Worm (Caenorhabditis elegans): ENCODE data around the gene M04B2.6.

DNA sequence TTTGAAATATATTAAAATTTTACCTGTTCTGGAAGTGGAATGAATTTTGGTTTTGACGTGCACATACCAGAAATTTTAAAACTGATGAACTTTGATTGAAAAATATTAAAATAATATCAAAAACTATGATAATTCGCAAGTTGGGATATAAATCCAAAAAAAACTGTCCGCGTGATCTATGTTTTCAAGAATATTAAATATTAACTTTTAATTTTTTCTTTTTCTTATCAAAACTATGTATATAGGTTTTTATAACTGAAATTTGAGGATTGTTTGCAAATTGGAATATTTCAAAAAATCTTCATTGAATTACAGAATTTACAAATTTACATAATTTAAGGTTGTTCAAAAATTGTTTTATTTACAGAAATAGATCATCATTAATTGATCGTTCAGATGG, 45.4 kb downstream of the M04B2.6 start, which contains the start of gene C10C6.3:
- TF ChIP-seq Y79H2A.3 (GFP tag; conservative IDR thresholded peaks at IDR 0.05) (no peak), snpc-4 (GFP tag; optimal IDR thresholded peaks at IDR 0.05) (no peak), snpc-4 (tag; optimal IDR thresholded peaks at IDR 0.05) (no peak), ama-1 (optimal IDR thresholded peaks at IDR 0.05) (no peak), ama-1 (GFP tag; optimal IDR thresholded peaks at IDR 0.05) (no peak), efl-1 (GFP tag; optimal IDR thresholded peaks at IDR 0.05) (no peak), nfya-1 (tag; optimal IDR thresholded peaks at IDR 0.05; ENCODE audit: borderline replicate concordance, insufficient read depth) (no peak), ceh-58 (GFP tag; IDR thresholded peaks at IDR 0.05) (no peak), let-526 (GFP tag; IDR thresholded peaks at IDR 0.05) (no peak), xnd-1 (tag; optimal IDR thresholded peaks at IDR 0.05) (no peak), ztf-25 (GFP tag; IDR thresholded peaks at IDR 0.05) (no peak), repo-1 (tag; optimal IDR thresholded peaks at IDR 0.05) (no peak), lin-35 (GFP tag; optimal IDR thresholded peaks at IDR 0.05) (no peak), unc-62 (GFP tag; optimal IDR thresholded peaks at IDR 0.05) (no peak), Y67H2A.10 (GFP tag; conservative IDR thresholded peaks at IDR 0.05) (no peak), F33H1.4 (GFP tag; IDR thresholded peaks at IDR 0.05) (no peak)

All from whole organism, young adult.